Fruit fly (Drosophila melanogaster) S2 (cell line): ENCODE results near the gene Kif19A.

ENCODE experiments used
- CG8478 ChIP-seq: fragments of >200 bp; optimal IDR thresholded peaks from 2 replicates; lab custom pipeline; 2018
- CTCF ChIP-seq, 2 experiments: fragments of >200 bp; optimal IDR thresholded peaks; 2 replicates each; lab custom pipeline; 2018

- TF ChIP-seq CTCF (optimal IDR thresholded peaks at IDR 0.05; lab: Kevin White, UChicago) (no peak), CG8478 (lab: Kevin White, UChicago) (no peak)
Measured at dm6 chr3R:14108158-14108921, 9.9 kb downstream of the Kif19A start, which contains the start of gene CG12402.
